Worm (Caenorhabditis elegans): ENCODE results near the gene C13A10.2.
A peak's percentile ranks its signal among the peaks of the same experiment; 100 is the strongest.

Gene C13A10.2

ce11 chrII:1320987-1321807 lies 36.6 kb downstream of the C13A10.2 start, which contains the start of gene vig-1 (continued):
- TF ChIP-seq aptf-3 (GFP tag; IDR thresholded peaks at IDR 0.05): no peak
- no peak for TF ChIP-seq K11D2.4 (GFP tag; IDR thresholded peaks at IDR 0.05)
- no peak for TF ChIP-seq fkh-3 (tag; optimal IDR thresholded peaks at IDR 0.05)
- no peak for TF ChIP-seq ceh-100 (GFP tag; IDR thresholded peaks at IDR 0.05)
- no peak for TF ChIP-seq ceh-27 (GFP tag; optimal IDR thresholded peaks at IDR 0.05)
- TF ChIP-seq zfh-2 (GFP tag; conservative IDR thresholded peaks at IDR 0.05): peak; percentile 90
- TF ChIP-seq hlh-26 (GFP tag; conservative IDR thresholded peaks at IDR 0.05): no peak
- no peak for TF ChIP-seq chd-7 (tag; optimal IDR thresholded peaks at IDR 0.05)
- TF ChIP-seq nhr-179 (tag; optimal IDR thresholded peaks at IDR 0.05): no peak
- no peak for TF ChIP-seq B0019.2 (GFP tag; conservative IDR thresholded peaks at IDR 0.05)
- no peak for TF ChIP-seq T07F8.4 (tag; optimal IDR thresholded peaks at IDR 0.05)
- no peak for TF ChIP-seq egl-18 (GFP tag; IDR thresholded peaks at IDR 0.05)
- no peak for TF ChIP-seq snpc-4 (GFP tag; optimal IDR thresholded peaks at IDR 0.05)
- no peak for TF ChIP-seq snpc-4 (tag; optimal IDR thresholded peaks at IDR 0.05)
- no peak for TF ChIP-seq ztf-22 (GFP tag; optimal IDR thresholded peaks at IDR 0.05)
- no peak for TF ChIP-seq mes-4 (tag; optimal IDR thresholded peaks at IDR 0.05)
- no peak for TF ChIP-seq ets-4 (GFP tag; optimal IDR thresholded peaks at IDR 0.05)
- TF ChIP-seq ztf-6 (GFP tag; IDR thresholded peaks at IDR 0.05): no peak
- peak; percentile 88 for TF ChIP-seq egrh-3 (GFP tag; IDR thresholded peaks at IDR 0.05)
- TF ChIP-seq dox-1 (GFP tag; IDR thresholded peaks at IDR 0.05): peak; percentile 66
- no peak for TF ChIP-seq madf-10 (tag; optimal IDR thresholded peaks at IDR 0.05)
- TF ChIP-seq lir-1 (GFP tag; conservative IDR thresholded peaks at IDR 0.05): no peak
- no peak for TF ChIP-seq tbx-9 (tag; optimal IDR thresholded peaks at IDR 0.05; ENCODE audit: borderline replicate concordance)
- TF ChIP-seq atf-7 (tag; optimal IDR thresholded peaks at IDR 0.05): no peak
- no peak for TF ChIP-seq bed-1 (GFP tag; IDR thresholded peaks at IDR 0.05)
- no peak for TF ChIP-seq D2030.7 (GFP tag; IDR thresholded peaks at IDR 0.05)
- TF ChIP-seq ztf-25 (GFP tag; IDR thresholded peaks at IDR 0.05): no peak
- TF ChIP-seq ztf-3 (GFP tag; optimal IDR thresholded peaks at IDR 0.05): no peak
- no peak for TF ChIP-seq F57A8.1 (GFP tag; optimal IDR thresholded peaks at IDR 0.05)
- TF ChIP-seq dpff-1 (tag; optimal IDR thresholded peaks at IDR 0.05): no peak
- no peak for TF ChIP-seq pha-4 (tag; optimal IDR thresholded peaks at IDR 0.05)
- no peak for TF ChIP-seq F52B5.7 (tag; optimal IDR thresholded peaks at IDR 0.05)
- TF ChIP-seq F22D6.2 (tag; optimal IDR thresholded peaks at IDR 0.05): no peak
- no peak for TF ChIP-seq F49E8.2 (tag; optimal IDR thresholded peaks at IDR 0.05; ENCODE audit: insufficient read depth)
- peak; percentile 24 for TF ChIP-seq attf-5 (GFP tag; optimal IDR thresholded peaks at IDR 0.05)
- TF ChIP-seq F57C9.4 (tag; optimal IDR thresholded peaks at IDR 0.05): no peak
- TF ChIP-seq K12H6.12 (tag; optimal IDR thresholded peaks at IDR 0.05): no peak
- peak; percentile 38 for TF ChIP-seq lin-54 (GFP tag; optimal IDR thresholded peaks at IDR 0.05)
- TF ChIP-seq let-607 (tag; optimal IDR thresholded peaks at IDR 0.05): no peak
- no peak for TF ChIP-seq zim-3 (tag; optimal IDR thresholded peaks at IDR 0.05)
